Worm (Caenorhabditis elegans): ENCODE results near the gene hars-1.

hars-1 gene

ce11 chrIV:10852403-10852802 lies 6.4 kb upstream of the hars-1 start:
- TF ChIP-seq ref-1 (GFP tag; conservative IDR thresholded peaks at IDR 0.05) (no peak), tab-1 (GFP tag; IDR thresholded peaks at IDR 0.05) (no peak), med-1 (GFP tag; optimal IDR thresholded peaks at IDR 0.05; ENCODE audit: insufficient read depth) (no peak), flt-1 (GFP tag; IDR thresholded peaks at IDR 0.05) (no peak), ztf-29 (GFP tag; IDR thresholded peaks at IDR 0.05) (no peak), cog-1 (tag; optimal IDR thresholded peaks at IDR 0.05) (no peak), ztf-23 (GFP tag; IDR thresholded peaks at IDR 0.05) (no peak), klf-2 (GFP tag; conservative IDR thresholded peaks at IDR 0.05) (no peak), T22C8.4 (GFP tag; IDR thresholded peaks at IDR 0.05) (no peak)

DNA sequence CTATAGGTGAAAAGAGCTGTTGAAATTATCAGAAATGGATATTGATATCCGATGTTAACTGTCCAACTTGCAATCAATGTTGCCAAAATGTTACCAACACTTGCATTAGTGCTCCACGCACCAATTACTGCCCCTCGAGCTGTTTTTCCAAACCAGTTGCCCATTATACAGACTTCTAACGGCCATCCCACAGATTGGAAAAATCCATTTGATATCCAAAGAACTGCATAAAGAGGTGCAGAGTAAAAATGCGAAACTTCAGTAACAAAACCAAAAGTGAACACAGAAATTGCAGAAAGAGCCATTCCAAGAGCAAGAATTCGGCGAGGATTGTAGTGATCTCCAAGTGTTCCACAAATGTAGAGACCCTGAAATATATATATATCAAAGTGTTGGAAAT lies 4.7 kb upstream of the hars-1 start:
- no peak for TF ChIP-seq ztf-23 (GFP tag; IDR thresholded peaks at IDR 0.05)
- no peak for TF ChIP-seq ztf-29 (GFP tag; IDR thresholded peaks at IDR 0.05)
- TF ChIP-seq flt-1 (GFP tag; IDR thresholded peaks at IDR 0.05): no peak
- TF ChIP-seq T22C8.4 (GFP tag; IDR thresholded peaks at IDR 0.05): no peak
- TF ChIP-seq ref-1 (GFP tag; conservative IDR thresholded peaks at IDR 0.05): no peak
- no peak for TF ChIP-seq tab-1 (GFP tag; IDR thresholded peaks at IDR 0.05)
- TF ChIP-seq cog-1 (tag; optimal IDR thresholded peaks at IDR 0.05): no peak
- TF ChIP-seq klf-2 (GFP tag; conservative IDR thresholded peaks at IDR 0.05): no peak
- no peak for TF ChIP-seq med-1 (GFP tag; optimal IDR thresholded peaks at IDR 0.05; ENCODE audit: insufficient read depth)

- TF ChIP-seq ref-1 (GFP tag; conservative IDR thresholded peaks at IDR 0.05): no peak
- TF ChIP-seq ztf-23 (GFP tag; IDR thresholded peaks at IDR 0.05): no peak
- no peak for TF ChIP-seq flt-1 (GFP tag; IDR thresholded peaks at IDR 0.05)
- TF ChIP-seq cog-1 (tag; optimal IDR thresholded peaks at IDR 0.05): no peak
- TF ChIP-seq ztf-29 (GFP tag; IDR thresholded peaks at IDR 0.05): no peak
These were observed 3.7 kb upstream of the hars-1 start, which contains the start of gene T11G6.3 for ce11 chrIV:10855049-10855448. TSS of gene T11G6.3 (minus strand) at chrIV:10855237.

DNA sequence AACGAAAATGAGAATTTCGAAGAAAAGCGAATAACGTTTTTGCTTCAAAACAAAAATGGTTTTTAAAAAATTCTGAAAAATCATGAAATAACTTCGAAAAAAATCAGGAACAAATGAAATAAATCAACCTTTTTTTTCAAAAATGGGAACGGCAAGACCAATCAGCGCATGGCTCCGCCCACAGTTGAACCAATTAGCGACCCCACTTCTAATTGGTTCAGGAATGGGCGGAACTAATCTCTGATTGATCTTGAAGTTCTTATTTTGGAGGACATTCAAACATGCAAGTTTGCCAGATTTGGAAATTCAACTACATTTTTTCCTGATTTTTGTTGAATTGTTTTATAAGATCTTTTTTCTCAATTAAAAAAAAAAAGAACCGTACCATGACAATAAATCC lies 2.8 kb upstream of the hars-1 start:
- TF ChIP-seq ref-1 (GFP tag; conservative IDR thresholded peaks at IDR 0.05) (no peak), tab-1 (GFP tag; IDR thresholded peaks at IDR 0.05) (no peak), cog-1 (tag; optimal IDR thresholded peaks at IDR 0.05) (no peak), ztf-29 (GFP tag; IDR thresholded peaks at IDR 0.05) (no peak), klf-2 (GFP tag; conservative IDR thresholded peaks at IDR 0.05) (no peak), flt-1 (GFP tag; IDR thresholded peaks at IDR 0.05) (no peak), T22C8.4 (GFP tag; IDR thresholded peaks at IDR 0.05) (no peak), med-1 (GFP tag; optimal IDR thresholded peaks at IDR 0.05; ENCODE audit: insufficient read depth) (no peak), ztf-23 (GFP tag; IDR thresholded peaks at IDR 0.05) (no peak)

- peak; percentile 56; the same call in 1 of the 2 replicates for TF ChIP-seq T22C8.4 (GFP tag; IDR thresholded peaks at IDR 0.05)
- no peak for TF ChIP-seq ztf-29 (GFP tag; IDR thresholded peaks at IDR 0.05)
- TF ChIP-seq cog-1 (tag; optimal IDR thresholded peaks at IDR 0.05): no peak
- no peak for TF ChIP-seq klf-2 (GFP tag; conservative IDR thresholded peaks at IDR 0.05)
These were observed 2.3 kb downstream of the hars-1 start, which contains the start of gene rbm-22 for ce11 chrIV:10861102-10861501. TSS of gene rbm-22 (plus strand) at chrIV:10861402.

- no peak for TF ChIP-seq klf-2 (GFP tag; conservative IDR thresholded peaks at IDR 0.05)
- TF ChIP-seq ztf-29 (GFP tag; IDR thresholded peaks at IDR 0.05): no peak
- no peak for TF ChIP-seq cog-1 (tag; optimal IDR thresholded peaks at IDR 0.05)
- no peak for TF ChIP-seq ztf-23 (GFP tag; IDR thresholded peaks at IDR 0.05)
- TF ChIP-seq ref-1 (GFP tag; conservative IDR thresholded peaks at IDR 0.05): no peak
- no peak for TF ChIP-seq T22C8.4 (GFP tag; IDR thresholded peaks at IDR 0.05)
- no peak for TF ChIP-seq tab-1 (GFP tag; IDR thresholded peaks at IDR 0.05)
- no peak for TF ChIP-seq med-1 (GFP tag; optimal IDR thresholded peaks at IDR 0.05; ENCODE audit: insufficient read depth)
- no peak for TF ChIP-seq flt-1 (GFP tag; IDR thresholded peaks at IDR 0.05)
These were observed 5.3 kb downstream of the hars-1 start, which contains the start of gene nish-1 for ce11 chrIV:10864031-10864430. TSS of gene nish-1 (plus strand) at chrIV:10864331.

DNA sequence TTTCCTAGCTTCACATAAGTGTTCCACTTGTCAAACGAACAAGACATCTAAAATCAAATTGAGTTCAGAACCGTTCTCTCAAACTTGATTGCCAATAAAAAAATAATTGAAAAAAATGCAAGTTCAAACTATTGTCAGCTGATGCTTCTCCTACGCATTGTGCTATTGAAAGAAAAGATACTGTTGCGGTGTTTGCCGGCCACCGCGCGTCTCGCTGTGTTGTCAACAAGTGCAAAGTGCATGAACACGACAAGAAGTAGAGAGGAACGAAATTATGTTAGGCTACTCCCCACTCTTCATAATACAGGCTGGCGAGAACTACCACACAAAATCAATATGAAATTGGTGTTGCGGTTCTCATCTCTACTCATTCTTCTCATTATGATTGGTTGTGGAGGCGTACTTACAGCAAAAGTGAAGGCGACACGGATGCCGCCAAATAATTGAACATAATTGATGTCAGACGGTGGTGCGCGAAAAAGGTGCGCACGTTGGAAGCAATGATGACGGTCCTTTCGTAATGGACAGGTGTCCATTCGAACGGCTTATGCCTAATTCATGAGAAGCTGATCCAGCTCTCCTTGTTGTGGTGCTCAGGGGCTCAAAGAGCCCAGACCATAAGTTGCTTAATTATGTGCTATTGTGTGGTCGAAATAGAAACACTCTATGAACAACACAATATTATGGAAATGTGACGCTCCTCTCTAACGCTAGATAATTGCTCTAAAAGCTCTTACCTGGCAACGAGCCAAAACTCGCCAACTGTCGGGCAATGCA lies 8.8 kb downstream of the hars-1 start:
- TF ChIP-seq cog-1 (tag; optimal IDR thresholded peaks at IDR 0.05) (no peak), med-1 (GFP tag; optimal IDR thresholded peaks at IDR 0.05; ENCODE audit: insufficient read depth) (no peak), ztf-23 (GFP tag; IDR thresholded peaks at IDR 0.05) (no peak), klf-2 (GFP tag; conservative IDR thresholded peaks at IDR 0.05) (no peak), tab-1 (GFP tag; IDR thresholded peaks at IDR 0.05) (0 out of 2 replicates have a peak, but pooled peaks have one; percentile 4), T22C8.4 (GFP tag; IDR thresholded peaks at IDR 0.05) (no peak), ztf-29 (GFP tag; IDR thresholded peaks at IDR 0.05) (peak; percentile 67; the same call in 1 of the 2 replicates)

DNA sequence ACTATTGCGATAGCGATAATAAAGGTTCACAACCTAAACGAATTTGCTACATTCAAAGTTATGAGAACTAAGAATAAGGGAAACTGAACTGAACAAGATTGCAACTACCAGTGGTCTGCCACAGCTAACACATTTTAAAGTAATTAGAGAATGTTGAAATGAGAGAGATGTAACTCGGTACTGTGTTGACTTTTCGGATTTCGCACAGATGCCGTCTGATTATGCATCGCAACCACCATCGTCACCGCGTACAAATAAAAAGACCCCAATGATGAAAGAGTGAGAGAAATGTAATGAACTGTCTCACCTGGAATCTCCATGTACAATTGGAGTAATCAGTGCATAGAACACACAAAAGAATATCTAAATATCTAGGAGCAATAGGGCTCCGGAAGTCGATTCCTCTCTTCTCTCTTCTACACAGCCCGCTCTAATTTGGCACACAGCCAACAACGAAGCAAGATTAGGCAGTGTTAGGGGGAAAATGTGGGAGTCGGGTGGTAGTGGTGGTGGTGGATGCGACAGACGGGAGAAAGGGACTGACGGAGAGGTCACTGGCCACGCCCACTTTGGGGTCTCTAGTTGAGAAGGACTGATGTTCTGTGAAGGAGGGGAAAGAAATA lies 10.0 kb downstream of the hars-1 start, which contains the start of gene F13E9.11:
Gene F13E9.11, minus strand, starts transcription at position 507 of the 623 bp plus-strand sequence.
- no peak; the same call in 1 of the 2 replicates for TF ChIP-seq T22C8.4 (GFP tag; IDR thresholded peaks at IDR 0.05)
- TF ChIP-seq tab-1 (GFP tag; IDR thresholded peaks at IDR 0.05): peak; percentile 51; the same call in 1 of the 2 replicates
- TF ChIP-seq med-1 (GFP tag; optimal IDR thresholded peaks at IDR 0.05; ENCODE audit: insufficient read depth): no peak
- no peak for TF ChIP-seq klf-2 (GFP tag; conservative IDR thresholded peaks at IDR 0.05)
- TF ChIP-seq ztf-29 (GFP tag; IDR thresholded peaks at IDR 0.05): no peak
- TF ChIP-seq ref-1 (GFP tag; conservative IDR thresholded peaks at IDR 0.05): no peak
- no peak for TF ChIP-seq cog-1 (tag; optimal IDR thresholded peaks at IDR 0.05)
- TF ChIP-seq ztf-23 (GFP tag; IDR thresholded peaks at IDR 0.05): peak; percentile 18; the same call in 1 of the 2 replicates
- TF ChIP-seq flt-1 (GFP tag; IDR thresholded peaks at IDR 0.05): 0 out of 2 replicates have a peak, but pooled peaks have one; percentile 50

DNA sequence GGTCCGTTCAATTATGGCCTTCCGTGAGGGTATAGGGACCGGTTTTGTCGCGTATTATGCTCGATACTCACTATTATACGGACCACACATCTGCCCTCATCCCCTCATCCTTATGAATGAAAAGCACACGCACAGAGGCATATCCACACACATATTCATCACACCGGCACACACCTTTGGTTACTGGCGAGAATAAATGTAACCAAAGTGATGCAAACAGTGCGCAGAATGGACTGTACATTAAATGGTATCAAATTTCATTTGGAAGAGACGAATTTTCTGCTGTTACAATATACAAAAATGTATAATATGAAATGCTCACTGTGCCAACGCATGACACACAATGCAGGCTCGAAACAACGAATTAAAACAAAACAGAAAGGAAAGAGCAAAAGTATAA lies 10.9 kb downstream of the hars-1 start:
- TF ChIP-seq tab-1 (GFP tag; IDR thresholded peaks at IDR 0.05): 0 out of 2 replicates have a peak, but pooled peaks have one; percentile 65
- no peak for TF ChIP-seq flt-1 (GFP tag; IDR thresholded peaks at IDR 0.05)
